Worm (Caenorhabditis elegans) whole organism, L1 larva: ENCODE data around the gene col-98.

ENCODE experiments used
- C04F5.9 ChIP-seq: sonication (generic microtip); optimal IDR thresholded peaks from 2 replicates; lab custom pipeline; 2016; ENCODE audit warnings: missing genetic modification characterization, missing compliant biosample characterization
- ama-1 ChIP-seq: fragments of 150-350 bp; optimal IDR thresholded peaks from 2 replicates; lab custom pipeline; 2014
- egl-27 ChIP-seq, 2 experiments: fragments of 150-350 bp in 1 of 2; sonication (generic microtip); optimal IDR thresholded peaks; 3 replicates each; lab custom pipeline; 2017 to 2018; ENCODE audit warnings: missing biosample characterization in 2 of 2, missing genetic modification characterization in 2 of 2, missing genetic modification reagents in 2 of 2
- elt-2 ChIP-seq: sonication (generic microtip); optimal IDR thresholded peaks from 2 replicates; lab custom pipeline; 2016; ENCODE audit warnings: missing genetic modification characterization, mild to moderate bottlenecking, inconsistent platforms, missing compliant biosample characterization, missing genetic modification reagents
- lin-13 ChIP-seq: fragments of 150-350 bp; optimal IDR thresholded peaks from 2 replicates; lab custom pipeline; 2014; ENCODE audit warnings: missing biosample characterization, missing genetic modification reagents, missing genetic modification characterization
- lsy-2 ChIP-seq, 2 experiments: fragments of 150-350 bp; optimal IDR thresholded peaks; 2 replicates each; lab custom pipeline; 2014; ENCODE audit warnings: missing biosample characterization in 2 of 2, missing genetic modification characterization in 2 of 2
- nhr-20 ChIP-seq: sonication (generic microtip); optimal IDR thresholded peaks from 2 replicates; lab custom pipeline; 2016; ENCODE audit warnings: mild to moderate bottlenecking, missing genetic modification characterization, missing compliant biosample characterization
- nhr-76 ChIP-seq: sonication (generic microtip); optimal IDR thresholded peaks from 2 replicates; lab custom pipeline; 2017; ENCODE audit warnings: missing biosample characterization, missing genetic modification characterization
- skn-1 ChIP-seq: fragments of 150-350 bp; optimal IDR thresholded peaks from 2 replicates; lab custom pipeline; 2014; ENCODE audit warnings: missing biosample characterization, missing genetic modification characterization
- swsn-7 ChIP-seq: sonication (generic microtip); optimal IDR thresholded peaks from 2 replicates; lab custom pipeline; 2016; ENCODE audit warnings: missing genetic modification characterization, missing compliant biosample characterization
- tbx-2 ChIP-seq: sonication (generic microtip); optimal IDR thresholded peaks from 2 replicates; lab custom pipeline; 2016; ENCODE audit warnings: missing genetic modification characterization, missing compliant biosample characterization
- unc-86 ChIP-seq: sonication (generic microtip); optimal IDR thresholded peaks from 2 replicates; lab custom pipeline; 2016; ENCODE audit warnings: missing genetic modification characterization, missing compliant biosample characterization

ce11 chrIII:12977559-12977958 lies 41.2 kb upstream of the col-98 start, which contains the start of gene ZK1010.2:
- TF ChIP-seq unc-86 (tag; lab: Kevin White, UChicago) = no peak
- TF ChIP-seq nhr-76 (tag; lab: Kevin White, UChicago) = no peak
- TF ChIP-seq skn-1 (tag; lab: Kevin White, UChicago) = no peak
- no peak for TF ChIP-seq swsn-7 (tag; lab: Kevin White, UChicago)
- no peak for TF ChIP-seq lin-13
- no peak for TF ChIP-seq elt-2 (tag; lab: Kevin White, UChicago)
- peak in 1 of 2 experiments; percentile 4 for TF ChIP-seq lsy-2 (tag; optimal IDR thresholded peaks at IDR 0.05; lab: Kevin White, UChicago)
- no peak for TF ChIP-seq nhr-20 (tag; lab: Kevin White, UChicago)
- TF ChIP-seq egl-27 (tag; optimal IDR thresholded peaks at IDR 0.05; lab: Kevin White, UChicago) = no peak
- no peak for TF ChIP-seq tbx-2 (tag; lab: Kevin White, UChicago)
- TF ChIP-seq ama-1 = no peak
- TF ChIP-seq C04F5.9 (tag; lab: Kevin White, UChicago) = no peak
